Worm (Caenorhabditis elegans): ENCODE measurements around the gene K09F5.1.

DNA sequence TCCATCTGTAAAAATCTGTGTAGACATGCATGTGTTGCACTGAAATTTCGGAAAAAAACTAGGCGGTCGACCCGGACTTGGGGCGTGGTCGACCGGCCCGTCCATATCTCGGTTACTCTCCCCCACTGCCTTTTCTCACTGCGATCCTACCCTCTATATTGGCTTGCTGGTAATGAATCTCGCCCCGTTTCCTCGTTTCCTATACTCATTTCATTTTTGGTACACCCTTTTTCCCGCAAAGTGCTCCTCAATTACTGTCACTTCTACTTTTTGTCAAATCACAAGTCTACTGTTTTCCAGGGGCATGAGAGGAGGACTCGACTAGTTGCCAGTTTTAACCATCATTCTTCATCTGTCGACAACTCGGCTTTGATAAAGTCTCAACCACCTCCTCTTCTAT lies 20.5 kb upstream of the K09F5.1 start, which contains the start of gene K09F5.6:
- TF ChIP-seq unc-55 (GFP tag; optimal IDR thresholded peaks at IDR 0.05) (no peak), ztf-4 (tag; optimal IDR thresholded peaks at IDR 0.05) (no peak), nhr-6 (tag; optimal IDR thresholded peaks at IDR 0.05) (no peak), skn-1 (tag; optimal IDR thresholded peaks at IDR 0.05) (no peak), ceh-82 (tag; optimal IDR thresholded peaks at IDR 0.05) (no peak), unc-62 (GFP tag; optimal IDR thresholded peaks at IDR 0.05) (no peak)

All from whole organism, L2 larva.